Fruit fly (Drosophila melanogaster) whole organism, embryonic: Measurements from ENCODE around the gene MED27.
A peak's percentile ranks its signal among the peaks of the same experiment; 100 is the strongest.

Experiments used
- Atf-2 ChIP-seq: fragments of 200-800 bp; sonication (Bioruptor generic); optimal IDR thresholded peaks from 2 replicates; lab custom pipeline; 2016; ENCODE audit warnings: missing biosample characterization, missing genetic modification characterization
- C15 ChIP-seq: fragments of 200-800 bp; sonication (Bioruptor generic); IDR thresholded peaks from 3 replicates; pipeline ENCODE4 v1.3.6; 2022; ENCODE audit warnings: missing biosample characterization, missing genetic modification characterization
- CG10147 ChIP-seq: fragments of 200-800 bp; sonication (Bioruptor generic); optimal IDR thresholded peaks from 2 replicates; lab custom pipeline; 2019; ENCODE audit warnings: missing biosample characterization, mild to moderate bottlenecking, missing genetic modification characterization, moderate library complexity
- CG10543 ChIP-seq: fragments of 200-800 bp; sonication (Bioruptor generic); optimal IDR thresholded peaks from 3 replicates; lab custom pipeline; 2017; ENCODE audit warnings: missing biosample characterization, mild to moderate bottlenecking, missing genetic modification characterization, moderate library complexity
- CG10979 ChIP-seq: fragments of 200-800 bp; sonication (Bioruptor generic); optimal IDR thresholded peaks from 2 replicates; lab custom pipeline; 2018; ENCODE audit warnings: missing biosample characterization, mild to moderate bottlenecking, missing genetic modification characterization, moderate library complexity
- CG11093 ChIP-seq: fragments of 200-800 bp; sonication (Bioruptor generic); IDR thresholded peaks from 3 replicates; pipeline ENCODE4 v1.3.6; 2022; ENCODE audit warnings: missing biosample characterization, missing genetic modification characterization
- CG12299 ChIP-seq: fragments of 200-800 bp; sonication (Bioruptor generic); optimal IDR thresholded peaks from 2 replicates; lab custom pipeline; 2018; ENCODE audit warnings: missing biosample characterization, mild to moderate bottlenecking, missing genetic modification characterization
- CG13894 ChIP-seq: fragments of 200-800 bp; sonication (Bioruptor generic); optimal IDR thresholded peaks from 3 replicates; lab custom pipeline; 2018; ENCODE audit warnings: missing biosample characterization, mild to moderate bottlenecking, missing genetic modification characterization, moderate library complexity
- CG15514 ChIP-seq: fragments of 200-800 bp; sonication (Bioruptor generic); optimal IDR thresholded peaks from 3 replicates; lab custom pipeline; 2017; ENCODE audit warnings: missing biosample characterization, missing genetic modification characterization, mild to moderate bottlenecking, moderate library complexity, missing genetic modification reagents
- CG18011 ChIP-seq: fragments of 200-800 bp; sonication (Bioruptor generic); optimal IDR thresholded peaks from 2 replicates; lab custom pipeline; 2017; ENCODE audit warnings: missing biosample characterization, missing genetic modification characterization, mild to moderate bottlenecking, moderate library complexity, missing genotype
- CG18476 ChIP-seq: fragments of 200-800 bp; sonication (Bioruptor generic); optimal IDR thresholded peaks from 2 replicates; lab custom pipeline; 2016; ENCODE audit warnings: missing biosample characterization, mild to moderate bottlenecking, missing genetic modification characterization
- CG18599 ChIP-seq: fragments of 200-800 bp; sonication (Bioruptor generic); optimal IDR thresholded peaks from 3 replicates; lab custom pipeline; 2017; ENCODE audit warnings: missing biosample characterization, missing genetic modification characterization, mild to moderate bottlenecking, moderate library complexity, missing genetic modification reagents
- CG2889 ChIP-seq: fragments of 200-800 bp; sonication (Bioruptor generic); IDR thresholded peaks from 3 replicates; pipeline ENCODE4 v1.3.6; 2022; ENCODE audit warnings: missing biosample characterization, missing genetic modification characterization
- CG30020 ChIP-seq: fragments of 200-800 bp; optimal IDR thresholded peaks from 2 replicates; lab custom pipeline; 2019; ENCODE audit warnings: missing biosample characterization, mild to moderate bottlenecking, missing genetic modification characterization, moderate library complexity
- CG31224 ChIP-seq: fragments of 200-800 bp; sonication (Bioruptor generic); IDR thresholded peaks from 2 replicates; pipeline ENCODE4 v1.3.6; 2022; ENCODE audit warnings: missing biosample characterization, missing genetic modification characterization
- CG3407 ChIP-seq: fragments of 200-800 bp; sonication (Bioruptor generic); optimal IDR thresholded peaks from 2 replicates; lab custom pipeline; 2018; ENCODE audit warnings: missing biosample characterization, mild to moderate bottlenecking, missing genetic modification characterization
- CG4360 ChIP-seq: fragments of 200-800 bp; sonication (Bioruptor generic); IDR thresholded peaks from 2 replicates; pipeline ENCODE4 v1.3.6; 2022; ENCODE audit warnings: missing biosample characterization, missing genetic modification characterization
- CG4854 ChIP-seq: fragments of 200-800 bp; sonication (Bioruptor generic); optimal IDR thresholded peaks from 2 replicates; lab custom pipeline; 2016; ENCODE audit warnings: missing biosample characterization, missing genetic modification characterization, inconsistent platforms
- CG7786 ChIP-seq: fragments of 200-800 bp; sonication (Bioruptor generic); optimal IDR thresholded peaks from 2 replicates; lab custom pipeline; 2016; ENCODE audit warnings: missing biosample characterization, missing genetic modification characterization
- CG9609 ChIP-seq: fragments of 200-800 bp; sonication (Bioruptor generic); optimal IDR thresholded peaks from 3 replicates; lab custom pipeline; 2016; ENCODE audit warnings: missing biosample characterization, missing genetic modification characterization
- CG9876 ChIP-seq: fragments of 200-800 bp; sonication (Bioruptor generic); optimal IDR thresholded peaks from 2 replicates; lab custom pipeline; 2016; ENCODE audit warnings: missing biosample characterization, missing genetic modification characterization
- CrebB ChIP-seq: fragments of 200-800 bp; sonication (Bioruptor generic); optimal IDR thresholded peaks from 3 replicates; lab custom pipeline; 2018; ENCODE audit warnings: missing biosample characterization, mild to moderate bottlenecking, missing genetic modification characterization
- Drgx ChIP-seq: fragments of 200-800 bp; sonication (Bioruptor generic); IDR thresholded peaks from 2 replicates; pipeline ENCODE4 v1.3.6; 2022; ENCODE audit warnings: missing biosample characterization, missing genetic modification characterization
- Elba2 ChIP-seq: fragments of 200-800 bp; sonication (Bioruptor generic); optimal IDR thresholded peaks from 3 replicates; lab custom pipeline; 2016; ENCODE audit warnings: missing biosample characterization, missing genetic modification characterization
- GATAe ChIP-seq: fragments of 200-800 bp; sonication (Bioruptor generic); conservative IDR thresholded peaks from 2 replicates; pipeline ENCODE4 v1.3.6; 2022; ENCODE audit warnings: missing biosample characterization, missing genetic modification characterization
- Hr39 ChIP-seq: fragments of >200 bp; optimal IDR thresholded peaks from 2 replicates; lab custom pipeline; 2017
- Mad ChIP-seq: fragments of 200-800 bp; sonication (Bioruptor generic); optimal IDR thresholded peaks from 2 replicates; lab custom pipeline; 2016; ENCODE audit warnings: missing biosample characterization, missing genetic modification characterization
- NK7.1 ChIP-seq: fragments of 200-800 bp; sonication (Bioruptor generic); optimal IDR thresholded peaks from 3 replicates; lab custom pipeline; 2016; ENCODE audit warnings: missing biosample characterization, missing genetic modification characterization
- Nf-YA ChIP-seq: fragments of 200-800 bp; sonication (Bioruptor generic); IDR thresholded peaks from 2 replicates; pipeline ENCODE4 v1.3.6; 2022; ENCODE audit warnings: missing biosample characterization, missing genetic modification characterization
- Nf-YB ChIP-seq: fragments of 200-800 bp; sonication (Bioruptor generic); optimal IDR thresholded peaks from 3 replicates; lab custom pipeline; 2019; ENCODE audit warnings: missing biosample characterization, mild to moderate bottlenecking, missing genetic modification characterization, moderate library complexity
- Rfx ChIP-seq: fragments of 200-800 bp; sonication (Bioruptor generic); IDR thresholded peaks from 2 replicates; pipeline ENCODE4 v1.3.6; 2022; ENCODE audit warnings: missing biosample characterization, missing genetic modification characterization
- Xbp1 ChIP-seq: fragments of 200-800 bp; sonication (Bioruptor generic); optimal IDR thresholded peaks from 3 replicates; lab custom pipeline; 2016; ENCODE audit warnings: missing biosample characterization, mild to moderate bottlenecking, missing genetic modification characterization
- bsh ChIP-seq, 2 experiments: fragments of 200-800 bp; sonication (Bioruptor generic); optimal IDR thresholded peaks; 2 replicates each; lab custom pipeline; 2017 to 2018; ENCODE audit warnings: mild to moderate bottlenecking in 2 of 2, missing biosample characterization in 2 of 2, missing genetic modification characterization in 2 of 2, moderate library complexity in 1 of 2
- croc ChIP-seq: fragments of 200-800 bp; sonication (Bioruptor generic); conservative IDR thresholded peaks from 3 replicates; pipeline ENCODE4 v1.3.6; 2022; ENCODE audit warnings: missing biosample characterization, missing genetic modification characterization
- fd96Cb ChIP-seq: fragments of 200-800 bp; sonication (Bioruptor generic); optimal IDR thresholded peaks from 2 replicates; lab custom pipeline; 2018; ENCODE audit warnings: missing biosample characterization, mild to moderate bottlenecking, missing genetic modification characterization, moderate library complexity
- gcm2 ChIP-seq: fragments of 200-800 bp; sonication (Bioruptor generic); optimal IDR thresholded peaks from 2 replicates; lab custom pipeline; 2016; ENCODE audit warnings: missing biosample characterization, missing genetic modification characterization
- kay ChIP-seq: fragments of 200-800 bp; sonication (Bioruptor generic); optimal IDR thresholded peaks from 2 replicates; lab custom pipeline; 2016; ENCODE audit warnings: missing biosample characterization, missing genetic modification characterization
- knrl ChIP-seq: fragments of 200-800 bp; sonication (Bioruptor generic); IDR thresholded peaks from 3 replicates; pipeline ENCODE4 v1.3.6; 2022; ENCODE audit warnings: missing biosample characterization, missing genetic modification characterization; ENCODE audit not compliant: partially characterized antibody
- luna ChIP-seq: fragments of 200-800 bp; sonication (Bioruptor generic); optimal IDR thresholded peaks from 2 replicates; lab custom pipeline; 2016; ENCODE audit warnings: missing biosample characterization, missing genetic modification characterization
- onecut ChIP-seq: fragments of 200-800 bp; sonication (Bioruptor generic); IDR thresholded peaks from 2 replicates; pipeline ENCODE4 v1.3.6; 2022; ENCODE audit warnings: missing biosample characterization, missing genetic modification characterization
- pb ChIP-seq: fragments of 200-800 bp; sonication (Bioruptor generic); optimal IDR thresholded peaks from 3 replicates; lab custom pipeline; 2016; ENCODE audit warnings: missing biosample characterization, missing genetic modification characterization
- phol ChIP-seq: fragments of 200-800 bp; sonication (Bioruptor generic); optimal IDR thresholded peaks from 3 replicates; lab custom pipeline; 2018; ENCODE audit warnings: missing biosample characterization, mild to moderate bottlenecking, missing genetic modification characterization, moderate library complexity
- pnt ChIP-seq: fragments of 200-800 bp; sonication (Bioruptor generic); optimal IDR thresholded peaks from 3 replicates; lab custom pipeline; 2016; ENCODE audit warnings: missing biosample characterization, missing genetic modification characterization
- prd ChIP-seq, 3 experiments: fragments of >200 bp in 2 of 3; fragments of 200-800 bp in 1 of 3; sonication (Bioruptor generic) in 1 of 3; optimal IDR thresholded peaks in 2 of 3; IDR thresholded peaks in 1 of 3; 2 replicates in 2 of 3; 3 replicates in 1 of 3; pipeline versions ENCODE4 v1.3.6 to Lab custom; 2017 to 2022; ENCODE audit warnings: missing biosample characterization in 1 of 3, missing genetic modification characterization in 1 of 3
- psq ChIP-seq: fragments of 200-800 bp; sonication (Bioruptor generic); optimal IDR thresholded peaks from 2 replicates; lab custom pipeline; 2017; ENCODE audit warnings: missing biosample characterization, missing genetic modification characterization
- salm ChIP-seq: fragments of 200-800 bp; sonication (Bioruptor generic); optimal IDR thresholded peaks from 2 replicates; lab custom pipeline; 2018; ENCODE audit warnings: missing biosample characterization, mild to moderate bottlenecking, missing genetic modification characterization
- toy ChIP-seq: fragments of 200-800 bp; sonication (Bioruptor generic); IDR thresholded peaks from 2 replicates; pipeline ENCODE4 v1.3.6; 2022; ENCODE audit warnings: missing biosample characterization, missing genetic modification characterization
- wdn ChIP-seq: fragments of 200-800 bp; sonication (Bioruptor generic); IDR thresholded peaks from 2 replicates; pipeline ENCODE4 v1.3.6; 2022; ENCODE audit warnings: missing biosample characterization, missing genetic modification characterization
- zf30C ChIP-seq: fragments of 200-800 bp; sonication (Bioruptor generic); optimal IDR thresholded peaks from 3 replicates; lab custom pipeline; 2018; ENCODE audit warnings: missing biosample characterization, mild to moderate bottlenecking, missing genetic modification characterization

Gene MED27

dm6 chr3R:5682921-5683748, 28.2 kb downstream of the MED27 start (continued):
- peak; percentile 69 for TF ChIP-seq fd96Cb (tag; lab: Kevin White, UChicago)
- TF ChIP-seq salm (tag; lab: Kevin White, UChicago): peak; percentile 71
- TF ChIP-seq Drgx (GFP tag; lab: Robert Waterston, UW): peak; percentile 84
- TF ChIP-seq CG10147: no peak
- peak; percentile 40 for TF ChIP-seq CG18599
- no peak for TF ChIP-seq CG31224 (GFP tag; lab: Robert Waterston, UW)
- TF ChIP-seq Rfx (GFP tag; lab: Robert Waterston, UW): peak; percentile 42
- peak; percentile 28; the same call in 1 of the 3 replicates for TF ChIP-seq CG2889
- TF ChIP-seq toy (GFP tag; lab: Robert Waterston, UW): no peak
- TF ChIP-seq CG9609 (GFP tag; lab: Kevin White, UChicago): no peak
- no peak for TF ChIP-seq NK7.1 (GFP tag; lab: Kevin White, UChicago)
- 0 out of 3 replicates have a peak, but pooled peaks have one; percentile 33 for TF ChIP-seq CG11093 (GFP tag; lab: Robert Waterston, UW)
- peak; percentile 24 for TF ChIP-seq CG18476 (GFP tag; lab: Kevin White, UChicago)
- no peak for TF ChIP-seq zf30C
- TF ChIP-seq CG7786 (GFP tag; lab: Kevin White, UChicago): no peak
- peak; percentile 50 for TF ChIP-seq pnt (GFP tag; lab: Kevin White, UChicago)
- no peak for TF ChIP-seq kay
- peak; percentile 60 for TF ChIP-seq CG3407 (GFP tag; lab: Kevin White, UChicago)
- peak; percentile 21 for TF ChIP-seq Nf-YB (GFP tag; lab: Kevin White, UChicago)
- no peak for TF ChIP-seq GATAe (GFP tag; lab: Robert Waterston, UW)
- TF ChIP-seq psq: no peak
- peak; percentile 70 for TF ChIP-seq Xbp1 (GFP tag; lab: Kevin White, UChicago)
- TF ChIP-seq pb (GFP tag; lab: Kevin White, UChicago): peak; percentile 22
- TF ChIP-seq croc (GFP tag; lab: Robert Waterston, UW): peak; percentile 53; the same call in 2 of the 3 replicates
- TF ChIP-seq gcm2 (GFP tag; lab: Kevin White, UChicago): peak; percentile 11
- TF ChIP-seq CG30020 (tag; lab: Kevin White, UChicago): peak; percentile 2
- TF ChIP-seq knrl (GFP tag; lab: Robert Waterston, UW): no peak
- no peak for TF ChIP-seq CrebB (tag; lab: Kevin White, UChicago)
- peak; percentile 17 for TF ChIP-seq Atf-2 (GFP tag; lab: Kevin White, UChicago)
- no peak for TF ChIP-seq CG18011 (GFP tag; lab: Kevin White, UChicago)
- peak; percentile 9 for TF ChIP-seq CG4854 (GFP tag; lab: Kevin White, UChicago)
- TF ChIP-seq Elba2 (GFP tag; lab: Kevin White, UChicago): no peak
- TF ChIP-seq C15 (GFP tag; lab: Robert Waterston, UW): no peak
- no peak for TF ChIP-seq CG9876
- TF ChIP-seq CG4360 (GFP tag; lab: Robert Waterston, UW): no peak
- TF ChIP-seq Hr39 (lab: Kevin White, UChicago): no peak
- TF ChIP-seq CG13894 (tag; lab: Kevin White, UChicago): no peak
- TF ChIP-seq onecut (GFP tag; lab: Robert Waterston, UW): peak; percentile 35; the same call in 1 of the 2 replicates
- peak; percentile 79 for TF ChIP-seq phol (tag; lab: Kevin White, UChicago)
- TF ChIP-seq bsh (GFP tag; optimal IDR thresholded peaks at IDR 0.05; lab: Kevin White, UChicago): peak; percentile 55 to 88
- no peak for TF ChIP-seq wdn
- TF ChIP-seq CG10979 (tag; lab: Kevin White, UChicago): peak; percentile 82
- peak; percentile 23 for TF ChIP-seq Mad
- TF ChIP-seq luna (GFP tag; lab: Kevin White, UChicago): no peak
- no peak for TF ChIP-seq CG15514 (GFP tag; lab: Kevin White, UChicago)
- no peak for TF ChIP-seq Nf-YA (GFP tag; lab: Robert Waterston, UW)
- TF ChIP-seq CG10543 (GFP tag; lab: Kevin White, UChicago): no peak
- peak; percentile 35 for TF ChIP-seq CG12299 (tag; lab: Kevin White, UChicago)
- TF ChIP-seq prd (optimal IDR thresholded peaks at IDR 0.05; lab: Kevin White, UChicago): no peak
- peak; percentile 50; the same call in 2 of the 3 replicates for TF ChIP-seq prd (GFP tag; IDR thresholded peaks at IDR 0.05; lab: Robert Waterston, UW)
